Worm (Caenorhabditis elegans) whole organism, early embryonic: ENCODE measurements around the gene copb-1.

ENCODE experiments used
- B0310.2 ChIP-seq: sonication (generic microtip); optimal IDR thresholded peaks from 2 replicates; lab custom pipeline; 2016; ENCODE audit warnings: mild to moderate bottlenecking, missing genetic modification characterization, missing compliant biosample characterization
- F13C5.2 ChIP-seq: sonication (generic microtip); optimal IDR thresholded peaks from 2 replicates; lab custom pipeline; 2017; ENCODE audit warnings: mild to moderate bottlenecking, missing genetic modification characterization, inconsistent platforms, missing compliant biosample characterization
- aly-1 ChIP-seq: sonication (generic microtip); optimal IDR thresholded peaks from 2 replicates; lab custom pipeline; 2016; ENCODE audit warnings: missing genetic modification characterization, missing compliant biosample characterization
- ama-1 ChIP-seq: fragments of 150-350 bp; optimal IDR thresholded peaks from 2 replicates; lab custom pipeline; 2014
- ceh-13 ChIP-seq: fragments of 200-800 bp; sonication (Bioruptor generic); optimal IDR thresholded peaks from 2 replicates; lab custom pipeline; 2018; ENCODE audit warnings: mild to moderate bottlenecking, missing genetic modification characterization, missing compliant biosample characterization
- ceh-36 ChIP-seq: sonication (generic microtip); optimal IDR thresholded peaks from 2 replicates; lab custom pipeline; 2016; ENCODE audit warnings: missing genetic modification characterization, inconsistent platforms, missing compliant biosample characterization
- flt-1 ChIP-seq: fragments of 200-800 bp; sonication (Bioruptor generic); IDR thresholded peaks from 2 replicates; pipeline ENCODE4 v1.3.6; 2022; ENCODE audit warnings: missing genetic modification characterization, missing compliant biosample characterization
- hmbx-1 ChIP-seq: sonication (generic microtip); optimal IDR thresholded peaks from 2 replicates; lab custom pipeline; 2016; ENCODE audit warnings: mild to moderate bottlenecking, missing genetic modification characterization, missing compliant biosample characterization
- hmg-4 ChIP-seq: fragments of 200-800 bp; sonication (Bioruptor generic); optimal IDR thresholded peaks from 2 replicates; lab custom pipeline; 2018; ENCODE audit warnings: mild to moderate bottlenecking, missing genetic modification characterization, missing compliant biosample characterization
- hnd-1 ChIP-seq: sonication (generic microtip); optimal IDR thresholded peaks from 2 replicates; lab custom pipeline; 2016; ENCODE audit warnings: missing genetic modification characterization, missing compliant biosample characterization
- pes-1 ChIP-seq: fragments of 200-800 bp; sonication (Bioruptor generic); IDR thresholded peaks from 2 replicates; pipeline ENCODE4 v1.3.6; 2022; ENCODE audit warnings: missing genetic modification reagents, missing genetic modification characterization, missing compliant biosample characterization
- scrt-1 ChIP-seq: fragments of 200-800 bp; sonication (Bioruptor generic); IDR thresholded peaks from 2 replicates; pipeline ENCODE4 v1.3.6; 2022; ENCODE audit warnings: missing genetic modification characterization, missing compliant biosample characterization
- sea-1 ChIP-seq: fragments of 200-800 bp; sonication (Bioruptor generic); conservative IDR thresholded peaks from 2 replicates; pipeline ENCODE4 v1.3.6; 2022; ENCODE audit warnings: missing genetic modification characterization, missing compliant biosample characterization
- tbx-11 ChIP-seq: fragments of 200-800 bp; sonication (Bioruptor generic); IDR thresholded peaks from 2 replicates; pipeline ENCODE4 v1.3.6; 2022; ENCODE audit warnings: missing genetic modification characterization, missing compliant biosample characterization
- tbx-37 ChIP-seq: fragments of 200-800 bp; sonication (Bioruptor generic); conservative IDR thresholded peaks from 2 replicates; pipeline ENCODE4 v1.3.6; 2022; ENCODE audit warnings: missing genetic modification reagents, missing genetic modification characterization, missing compliant biosample characterization
- tra-4 ChIP-seq: sonication (generic microtip); optimal IDR thresholded peaks from 2 replicates; lab custom pipeline; 2017; ENCODE audit warnings: missing genetic modification characterization, missing compliant biosample characterization

The copb-1 gene

DNA sequence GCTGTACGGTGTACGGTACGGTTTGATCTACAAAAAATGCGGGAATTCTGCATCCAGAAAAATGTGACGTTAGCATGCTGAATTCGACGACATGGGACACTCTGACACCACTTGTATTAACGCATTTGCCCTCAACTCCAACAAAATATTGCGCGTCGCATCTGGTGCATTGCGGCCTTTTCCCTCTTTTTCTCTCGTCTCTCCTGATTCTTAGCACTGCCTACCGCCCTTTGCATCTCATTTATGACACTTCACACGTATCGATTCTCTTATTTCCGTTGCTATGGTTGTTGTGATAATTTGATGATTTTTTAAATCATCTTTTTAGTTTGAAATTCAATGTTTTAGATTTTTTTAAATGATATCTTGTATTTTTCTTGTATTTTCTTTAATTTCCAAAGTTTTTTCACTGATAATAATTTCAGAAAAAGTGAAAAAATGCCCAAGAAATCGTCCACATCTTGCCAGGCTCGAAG is 40.3 kb downstream of the copb-1 start, which contains the start of gene T10D4.6:
TSS of gene T10D4.6 (plus strand) at position 426 of the 476 bp plus-strand sequence.
- TF ChIP-seq hnd-1 (tag; lab: Kevin White, UChicago), result no peak
- TF ChIP-seq pes-1 (GFP tag; lab: Robert Waterston, UW), result no peak
- no peak for TF ChIP-seq sea-1 (GFP tag; lab: Robert Waterston, UW)
- TF ChIP-seq ceh-13 (GFP tag; lab: Kevin White, UChicago), result no peak
- no peak for TF ChIP-seq tra-4 (tag; lab: Kevin White, UChicago)
- no peak for TF ChIP-seq aly-1 (tag; lab: Kevin White, UChicago)
- no peak for TF ChIP-seq scrt-1
- TF ChIP-seq tbx-11 (GFP tag; lab: Robert Waterston, UW), result no peak
- TF ChIP-seq B0310.2, result no peak
- TF ChIP-seq tbx-37 (GFP tag; lab: Robert Waterston, UW), result no peak
- TF ChIP-seq flt-1, result no peak
- TF ChIP-seq hmg-4 (GFP tag; lab: Kevin White, UChicago), result no peak
- TF ChIP-seq ama-1 (lab: Kevin White, UChicago), result no peak
- TF ChIP-seq F13C5.2 (tag; lab: Kevin White, UChicago), result no peak

DNA sequence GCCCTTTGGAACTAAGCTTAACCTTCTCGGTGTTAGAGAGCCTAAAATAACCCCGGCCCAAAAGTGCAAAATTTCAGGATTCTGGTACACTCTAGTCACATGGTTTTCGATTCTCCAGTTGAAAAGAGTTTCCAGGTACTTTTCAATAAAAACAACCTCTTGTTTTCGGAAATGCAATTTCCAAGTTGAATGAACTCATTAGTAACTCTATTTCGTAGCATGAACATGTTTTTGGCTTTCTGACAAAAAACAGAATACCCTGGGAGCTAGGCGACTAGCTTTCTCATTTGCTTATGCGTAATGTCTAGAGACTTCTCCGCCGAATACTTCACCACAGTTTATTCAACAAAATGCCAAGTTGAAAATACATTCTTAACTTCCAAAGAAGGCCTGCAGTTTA is 44.6 kb downstream of the copb-1 start, which contains the start of gene srh-71:
TSS of gene srh-71 (plus strand) at position 301 of the 400 bp plus-strand sequence.
- no peak for TF ChIP-seq ceh-13 (GFP tag; lab: Kevin White, UChicago)

DNA sequence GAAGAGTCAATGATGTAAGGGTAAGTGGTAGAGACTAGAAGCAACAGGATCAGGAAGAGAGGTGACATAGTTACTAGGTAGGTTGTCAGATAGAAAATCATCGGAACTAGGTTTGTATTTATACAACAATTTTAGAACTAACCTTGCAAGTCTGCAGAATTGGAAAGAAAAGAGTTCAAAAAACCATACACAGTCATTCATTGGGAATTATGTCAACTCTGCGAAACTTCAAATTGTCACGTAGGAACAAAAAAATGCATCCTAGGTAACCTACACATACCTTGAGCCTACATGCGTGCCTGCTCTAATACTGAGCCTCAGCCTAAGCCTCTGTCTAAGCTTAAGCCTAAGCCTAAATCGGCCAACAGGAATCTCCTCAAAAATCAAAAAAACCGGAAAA is 47.7 kb downstream of the copb-1 start, which contains the start of gene ins-19:
TSS of gene ins-19 (minus strand) at position 101 of the 400 bp plus-strand sequence.
- no peak for TF ChIP-seq sea-1 (GFP tag; lab: Robert Waterston, UW)
- TF ChIP-seq flt-1, result no peak
- no peak for TF ChIP-seq hmg-4 (GFP tag; lab: Kevin White, UChicago)
- no peak for TF ChIP-seq ceh-36 (tag; lab: Kevin White, UChicago)
- TF ChIP-seq B0310.2, result no peak
- TF ChIP-seq tbx-11 (GFP tag; lab: Robert Waterston, UW), result no peak

DNA sequence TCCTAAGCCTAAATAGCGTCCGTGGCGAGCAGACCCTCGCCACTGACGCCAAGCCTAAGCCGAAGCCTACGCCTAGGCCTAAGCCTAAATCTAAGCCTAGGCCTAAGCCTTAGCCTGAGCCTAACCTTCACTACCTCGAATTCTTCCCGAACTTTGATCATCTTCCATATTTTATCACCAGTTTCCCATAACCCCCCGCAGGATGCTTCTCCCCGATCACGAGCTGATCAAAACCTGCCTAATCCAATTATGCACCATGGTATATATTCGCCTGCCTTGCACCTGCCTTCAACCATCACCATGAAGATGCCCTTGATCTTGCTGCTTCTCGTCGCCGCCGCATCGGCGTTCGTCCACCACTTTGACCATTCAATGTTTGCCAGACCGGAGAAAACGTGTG is 48.1 kb downstream of the copb-1 start, which contains the start of gene ins-31:
TSS of gene ins-31 (plus strand) at position 301 of the 400 bp plus-strand sequence.
- 0 out of 2 replicates have a peak, but pooled peaks have one; percentile 32 for TF ChIP-seq pes-1 (GFP tag; lab: Robert Waterston, UW)

DNA sequence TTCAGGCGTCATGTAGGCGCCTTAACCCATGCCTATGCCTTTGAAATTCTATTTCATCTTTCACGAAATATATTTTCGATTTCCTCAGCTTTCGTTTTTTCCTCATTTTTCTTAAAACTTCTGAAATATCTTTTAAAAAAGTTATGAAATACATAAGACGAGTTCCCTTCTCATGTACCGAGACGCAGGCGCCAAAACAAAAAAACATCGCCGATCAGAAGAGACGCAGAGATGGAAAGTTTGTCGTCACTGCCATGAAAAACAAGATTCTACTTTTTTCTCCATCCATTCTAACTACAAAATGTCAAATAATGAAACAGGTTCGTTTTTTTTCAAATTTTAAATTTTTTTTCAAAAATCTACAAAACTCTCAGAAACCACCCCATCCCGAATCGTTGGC is 50.4 kb downstream of the copb-1 start, which contains the start of gene chil-24:
TSS of gene chil-24 (plus strand) at position 156 of the 400 bp plus-strand sequence.
- no peak for TF ChIP-seq ceh-36 (tag; lab: Kevin White, UChicago)
- no peak for TF ChIP-seq hnd-1 (tag; lab: Kevin White, UChicago)
- TF ChIP-seq ama-1 (lab: Kevin White, UChicago), result no peak
- no peak for TF ChIP-seq tbx-11 (GFP tag; lab: Robert Waterston, UW)
- no peak for TF ChIP-seq B0310.2
- TF ChIP-seq scrt-1, result no peak
- TF ChIP-seq hmg-4 (GFP tag; lab: Kevin White, UChicago), result no peak
- no peak for TF ChIP-seq tra-4 (tag; lab: Kevin White, UChicago)
- no peak for TF ChIP-seq pes-1 (GFP tag; lab: Robert Waterston, UW)
- no peak for TF ChIP-seq flt-1
- no peak for TF ChIP-seq ceh-13 (GFP tag; lab: Kevin White, UChicago)
- TF ChIP-seq hmbx-1 (tag; lab: Kevin White, UChicago), result no peak

DNA sequence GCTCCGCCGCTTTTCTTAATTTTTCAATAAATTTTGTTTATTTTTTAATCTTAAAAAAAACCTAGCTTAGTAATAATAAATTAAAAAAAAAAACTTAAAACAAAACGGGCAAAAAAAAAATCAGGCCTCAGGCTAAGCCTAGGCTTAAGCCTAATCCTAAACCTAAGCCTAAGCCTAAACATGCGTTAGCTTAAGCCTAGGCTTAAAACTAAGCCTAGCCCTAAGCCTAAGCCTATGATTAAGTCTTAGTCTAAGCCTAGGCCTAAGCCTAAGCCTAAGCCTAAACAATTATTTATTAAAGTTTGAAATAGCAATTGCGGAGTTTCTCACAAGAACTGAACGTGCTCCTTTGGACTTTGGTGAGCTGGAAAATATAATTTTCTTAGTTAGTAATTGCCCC is 56.7 kb downstream of the copb-1 start:
- no peak for TF ChIP-seq pes-1 (GFP tag; lab: Robert Waterston, UW)
- no peak for TF ChIP-seq ceh-13 (GFP tag; lab: Kevin White, UChicago)
- no peak for TF ChIP-seq ama-1 (lab: Kevin White, UChicago)
- TF ChIP-seq hmbx-1 (tag; lab: Kevin White, UChicago), result no peak
- TF ChIP-seq B0310.2, result no peak
- no peak for TF ChIP-seq scrt-1
- no peak for TF ChIP-seq sea-1 (GFP tag; lab: Robert Waterston, UW)
- TF ChIP-seq ceh-36 (tag; lab: Kevin White, UChicago), result peak; percentile 63
